Fruit fly (Drosophila melanogaster): ENCODE data around the gene tadr.

The tadr gene

DNA sequence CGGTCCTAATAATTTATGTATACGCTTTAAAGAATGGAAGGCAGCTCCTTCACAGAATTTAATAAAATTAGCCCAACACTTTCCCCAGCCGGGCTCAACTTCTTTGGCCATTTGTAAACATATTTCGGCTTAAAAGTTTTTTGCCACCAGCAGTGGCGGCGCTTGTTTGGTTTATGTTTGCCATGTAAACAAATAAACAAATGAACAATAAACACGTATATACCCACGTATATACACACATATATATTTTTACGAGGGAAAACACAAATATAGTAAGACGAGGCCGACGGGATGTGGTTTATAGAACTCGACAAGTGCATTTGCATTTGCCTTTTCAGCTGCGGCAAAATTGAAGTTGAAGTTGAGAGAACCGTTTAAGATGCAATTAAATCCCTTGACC lies 37.5 kb upstream of the tadr start (continued):
- TF ChIP-seq kni (GFP tag; optimal IDR thresholded peaks at IDR 0.05) (peak; percentile 79), CoRest (tag; optimal IDR thresholded peaks at IDR 0.05) (peak; percentile 19), CG4424 (GFP tag; optimal IDR thresholded peaks at IDR 0.05) (peak; percentile 9), ac (GFP tag; optimal IDR thresholded peaks at IDR 0.05) (peak; percentile 39), CG10274 (GFP tag; optimal IDR thresholded peaks at IDR 0.05) (peak; percentile 28), Fer1 (GFP tag; optimal IDR thresholded peaks at IDR 0.05) (peak; percentile 57), h (optimal IDR thresholded peaks at IDR 0.05) (no peak), wek (GFP tag; optimal IDR thresholded peaks at IDR 0.05) (peak; percentile 61), CG6689 (GFP tag; IDR thresholded peaks at IDR 0.05) (no peak), stwl (tag; optimal IDR thresholded peaks at IDR 0.05) (peak; percentile 8), CG14860 (GFP tag; IDR thresholded peaks at IDR 0.05; ENCODE audit: partially characterized antibody) (no peak), CG10431 (GFP tag; optimal IDR thresholded peaks at IDR 0.05) (no peak), sens (GFP tag) (peak; percentile 78), CG4328 (GFP tag; optimal IDR thresholded peaks at IDR 0.05) (peak; percentile 46), sc (optimal IDR thresholded peaks at IDR 0.05) (no peak), sc (GFP tag; optimal IDR thresholded peaks at IDR 0.05) (peak; percentile 7), lab (GFP tag; optimal IDR thresholded peaks at IDR 0.05) (peak; percentile 83), nerfin-1 (tag; optimal IDR thresholded peaks at IDR 0.05) (peak; percentile 70), MTF-1 (GFP tag; optimal IDR thresholded peaks at IDR 0.05; ENCODE audit: borderline replicate concordance) (peak; percentile 83), CG15696 (tag; optimal IDR thresholded peaks at IDR 0.05) (peak; percentile 88), knrl (GFP tag; IDR thresholded peaks at IDR 0.05; ENCODE audit: partially characterized antibody) (no peak), CG12071 (GFP tag; optimal IDR thresholded peaks at IDR 0.05) (peak; percentile 84), nmo (GFP tag; optimal IDR thresholded peaks at IDR 0.05) (no peak), CG2712 (tag; optimal IDR thresholded peaks at IDR 0.05) (peak; percentile 56), CG7745 (tag; optimal IDR thresholded peaks at IDR 0.05) (peak; percentile 36), gem (tag; optimal IDR thresholded peaks at IDR 0.05) (peak; percentile 34), kay (GFP tag; optimal IDR thresholded peaks at IDR 0.05) (peak; percentile 3), CG1233 (GFP tag; optimal IDR thresholded peaks at IDR 0.05) (peak; percentile 73), Spps (tag; optimal IDR thresholded peaks at IDR 0.05) (peak; percentile 51), CG8281 (tag; optimal IDR thresholded peaks at IDR 0.05) (peak; percentile 50), CG4707 (GFP tag; optimal IDR thresholded peaks at IDR 0.05) (peak; percentile 62), D (optimal IDR thresholded peaks at IDR 0.05) (no peak), D (GFP tag; optimal IDR thresholded peaks at IDR 0.05) (peak; percentile 61), CG12155 (GFP tag; optimal IDR thresholded peaks at IDR 0.05) (no peak), Sry-β (GFP tag; optimal IDR thresholded peaks at IDR 0.05) (peak; percentile 60), E2f2 (GFP tag; IDR thresholded peaks at IDR 0.05) (no peak), H15 (GFP tag; IDR thresholded peaks at IDR 0.05) (no peak), CG2129 (GFP tag; IDR thresholded peaks at IDR 0.05; ENCODE audit: partially characterized antibody) (no peak), ftz-f1 (GFP tag; optimal IDR thresholded peaks at IDR 0.05) (no peak), prd (optimal IDR thresholded peaks at IDR 0.05) (no peak), prd (GFP tag; IDR thresholded peaks at IDR 0.05) (peak; percentile 23; the same call in 2 of the 3 replicates), dmrt99B (tag; optimal IDR thresholded peaks at IDR 0.05) (peak; percentile 29), bab2 (GFP tag; optimal IDR thresholded peaks at IDR 0.05) (no peak), mirr (GFP tag; optimal IDR thresholded peaks at IDR 0.05) (peak; percentile 36), NK7.1 (GFP tag; optimal IDR thresholded peaks at IDR 0.05) (no peak), PHDP (tag; optimal IDR thresholded peaks at IDR 0.05) (peak; percentile 31), trem (tag; optimal IDR thresholded peaks at IDR 0.05) (peak; percentile 38), CG10959 (GFP tag; IDR thresholded peaks at IDR 0.05) (no peak), CG8359 (GFP tag; optimal IDR thresholded peaks at IDR 0.05; ENCODE audit: borderline replicate concordance) (peak; percentile 59), twi (tag; optimal IDR thresholded peaks at IDR 0.05) (peak; percentile 2), Dbx (GFP tag; IDR thresholded peaks at IDR 0.05) (no peak)

Data from whole organism, embryonic.